Fruit fly (Drosophila melanogaster): ENCODE data around the gene CG5004.
A peak's percentile ranks its signal among the peaks of the same experiment; 100 is the strongest.

The CG5004 gene

dm6 chrX:17107401-17107916, at the start of gene CG5004 (continued):
- TF ChIP-seq CG33213 (GFP tag; optimal IDR thresholded peaks at IDR 0.05): peak; percentile 19
- TF ChIP-seq CG1024 (GFP tag; IDR thresholded peaks at IDR 0.05): no peak
- no peak for TF ChIP-seq CG18619 (GFP tag; optimal IDR thresholded peaks at IDR 0.05)
- no peak for TF ChIP-seq CG16815 (GFP tag; optimal IDR thresholded peaks at IDR 0.05)
- peak; percentile 63; the same call in 1 of the 2 replicates for TF ChIP-seq Bgb (GFP tag; IDR thresholded peaks at IDR 0.05; ENCODE audit: partially characterized antibody)
- no peak for TF ChIP-seq B-H2 (GFP tag; optimal IDR thresholded peaks at IDR 0.05)
- TF ChIP-seq tap (tag; optimal IDR thresholded peaks at IDR 0.05): no peak
- TF ChIP-seq yki (optimal IDR thresholded peaks at IDR 0.05): no peak
- TF ChIP-seq CG13775 (GFP tag; optimal IDR thresholded peaks at IDR 0.05): no peak
- TF ChIP-seq Hsf (GFP tag; optimal IDR thresholded peaks at IDR 0.05): no peak
- peak; percentile 72 for TF ChIP-seq sd (tag; optimal IDR thresholded peaks at IDR 0.05)
- TF ChIP-seq CG15514 (GFP tag; optimal IDR thresholded peaks at IDR 0.05): peak; percentile 97
- peak; percentile 44; the same call in 1 of the 3 replicates for TF ChIP-seq CG34224 (GFP tag; IDR thresholded peaks at IDR 0.05; ENCODE audit: partially characterized antibody)
- TF ChIP-seq Fer1 (GFP tag; optimal IDR thresholded peaks at IDR 0.05): peak; percentile 36
- peak; percentile 54 for TF ChIP-seq Sry-δ (GFP tag; optimal IDR thresholded peaks at IDR 0.05)
- no peak for TF ChIP-seq Ssrp (tag; optimal IDR thresholded peaks at IDR 0.05)
- no peak for TF ChIP-seq CG14710 (tag; optimal IDR thresholded peaks at IDR 0.05)
- no peak for TF ChIP-seq CG9817 (tag; optimal IDR thresholded peaks at IDR 0.05)
- TF ChIP-seq disco-r (GFP tag; optimal IDR thresholded peaks at IDR 0.05): no peak
- no peak for TF ChIP-seq gce (GFP tag; IDR thresholded peaks at IDR 0.05)
- no peak for TF ChIP-seq btn (GFP tag; optimal IDR thresholded peaks at IDR 0.05)
- TF ChIP-seq CG17385 (GFP tag; optimal IDR thresholded peaks at IDR 0.05): no peak
- TF ChIP-seq CG10654 (GFP tag; optimal IDR thresholded peaks at IDR 0.05): no peak
- TF ChIP-seq sug (tag; optimal IDR thresholded peaks at IDR 0.05): no peak
- TF ChIP-seq tgo (GFP tag; IDR thresholded peaks at IDR 0.05): no peak
- TF ChIP-seq CG10959 (GFP tag; IDR thresholded peaks at IDR 0.05): no peak
- 0 out of 2 replicates have a peak, but pooled peaks have one; percentile 19 for TF ChIP-seq CG9932 (GFP tag; IDR thresholded peaks at IDR 0.05)
- no peak for TF ChIP-seq CG30020 (tag; optimal IDR thresholded peaks at IDR 0.05)
- TF ChIP-seq gt (GFP tag; IDR thresholded peaks at IDR 0.05): no peak
- no peak for TF ChIP-seq CG18262 (tag; optimal IDR thresholded peaks at IDR 0.05)
- TF ChIP-seq sc (optimal IDR thresholded peaks at IDR 0.05): no peak
- TF ChIP-seq sc (GFP tag; optimal IDR thresholded peaks at IDR 0.05): no peak
- no peak for TF ChIP-seq Ravus (GFP tag; IDR thresholded peaks at IDR 0.05)
- TF ChIP-seq CG1602 (GFP tag; optimal IDR thresholded peaks at IDR 0.05): no peak
- no peak for TF ChIP-seq mld (GFP tag; IDR thresholded peaks at IDR 0.05; ENCODE audit: partially characterized antibody)
- no peak for TF ChIP-seq dan (GFP tag; IDR thresholded peaks at IDR 0.05)
- no peak for TF ChIP-seq NC2β (GFP tag; optimal IDR thresholded peaks at IDR 0.05)
- no peak for TF ChIP-seq Sox102F (GFP tag; optimal IDR thresholded peaks at IDR 0.05)
- TF ChIP-seq Six4 (GFP tag; optimal IDR thresholded peaks at IDR 0.05): no peak
- no peak for TF ChIP-seq CG13624 (GFP tag; optimal IDR thresholded peaks at IDR 0.05)
- no peak for TF ChIP-seq Doc2 (GFP tag; IDR thresholded peaks at IDR 0.05)
- TF ChIP-seq Camta (GFP tag; optimal IDR thresholded peaks at IDR 0.05): no peak
- peak; percentile 2 for TF ChIP-seq CG33557 (GFP tag; optimal IDR thresholded peaks at IDR 0.05)
- no peak for TF ChIP-seq zen (tag; optimal IDR thresholded peaks at IDR 0.05)
- no peak for TF ChIP-seq CG32532 (GFP tag; IDR thresholded peaks at IDR 0.05)
- TF ChIP-seq Hmx (GFP tag; optimal IDR thresholded peaks at IDR 0.05): no peak
- TF ChIP-seq CG17359 (tag; optimal IDR thresholded peaks at IDR 0.05): no peak
- TF ChIP-seq Dbx (GFP tag; IDR thresholded peaks at IDR 0.05): no peak; the same call in 2 of the 3 replicates
- peak; percentile 74 for TF ChIP-seq pzg (GFP tag; optimal IDR thresholded peaks at IDR 0.05)
- TF ChIP-seq CG6791 (GFP tag; IDR thresholded peaks at IDR 0.05; ENCODE audit: partially characterized antibody): 0 out of 3 replicates have a peak, but pooled peaks have one; percentile 8
- TF ChIP-seq CG7963 (GFP tag; IDR thresholded peaks at IDR 0.05; ENCODE audit: partially characterized antibody): no peak

Data from whole organism, embryonic.